Worm (Caenorhabditis elegans) whole organism, L3 larva: ENCODE results near the gene tomm-7.
A peak's percentile ranks its signal among the peaks of the same experiment; 100 is the strongest.

ENCODE experiments used
- R02D3.7 ChIP-seq: fragments of 150-350 bp; optimal IDR thresholded peaks from 2 replicates; lab custom pipeline; 2014; ENCODE audit warnings: missing biosample characterization, missing genetic modification characterization
- ZK546.5 ChIP-seq: sonication (generic microtip); optimal IDR thresholded peaks from 2 replicates; lab custom pipeline; 2017; ENCODE audit warnings: missing biosample characterization, missing genetic modification characterization
- aly-2 ChIP-seq: fragments of 150-350 bp; optimal IDR thresholded peaks from 2 replicates; lab custom pipeline; 2014; ENCODE audit warnings: missing biosample characterization, missing genetic modification characterization
- ama-1 ChIP-seq: fragments of 150-350 bp; optimal IDR thresholded peaks from 2 replicates; lab custom pipeline; 2018
- ceh-16 ChIP-seq: sonication (generic microtip); optimal IDR thresholded peaks from 2 replicates; lab custom pipeline; 2017; ENCODE audit warnings: missing biosample characterization, missing genetic modification characterization
- ceh-28 ChIP-seq: fragments of 150-350 bp; optimal IDR thresholded peaks from 2 replicates; lab custom pipeline; 2014; ENCODE audit warnings: missing biosample characterization, missing genetic modification reagents, missing genetic modification characterization
- ceh-82 ChIP-seq: fragments of 150-350 bp; optimal IDR thresholded peaks from 2 replicates; lab custom pipeline; 2014; ENCODE audit warnings: missing biosample characterization, missing genetic modification characterization
- ceh-9 ChIP-seq: sonication (generic microtip); optimal IDR thresholded peaks from 2 replicates; lab custom pipeline; 2018; ENCODE audit warnings: missing biosample characterization, missing genetic modification characterization
- daf-12 ChIP-seq: fragments of 150-350 bp; optimal IDR thresholded peaks from 2 replicates; lab custom pipeline; 2014; ENCODE audit warnings: missing biosample characterization, missing genetic modification reagents, missing genetic modification characterization
- egl-5 ChIP-seq: fragments of 150-350 bp; optimal IDR thresholded peaks from 2 replicates; lab custom pipeline; 2017; ENCODE audit warnings: missing biosample characterization, missing genetic modification reagents, missing genetic modification characterization, inconsistent platforms
- elt-1 ChIP-seq: fragments of 150-350 bp; optimal IDR thresholded peaks from 2 replicates; lab custom pipeline; 2014; ENCODE audit warnings: missing biosample characterization, missing genetic modification characterization
- elt-2 ChIP-seq: sonication (generic microtip); optimal IDR thresholded peaks from 2 replicates; lab custom pipeline; 2016; ENCODE audit warnings: missing genetic modification reagents, mild to moderate bottlenecking, missing genetic modification characterization, missing compliant biosample characterization
- elt-3 ChIP-seq, 3 experiments: fragments of 150-350 bp in 1 of 3; sonication (generic microtip) in 2 of 3; optimal IDR thresholded peaks; 2 replicates in 2 of 3; 4 replicates in 1 of 3; lab custom pipeline; 2014 to 2017; ENCODE audit warnings: missing biosample characterization in 3 of 3, missing genetic modification characterization in 3 of 3
- eor-1 ChIP-seq, 2 experiments: fragments of 150-350 bp; optimal IDR thresholded peaks; 2 replicates each; lab custom pipeline; 2014 to 2018; ENCODE audit warnings: missing biosample characterization in 2 of 2, missing genetic modification characterization in 2 of 2
- fkh-10 ChIP-seq: sonication (generic microtip); optimal IDR thresholded peaks from 2 replicates; lab custom pipeline; 2017; ENCODE audit warnings: missing biosample characterization, missing genetic modification reagents, missing genetic modification characterization
- lin-15B ChIP-seq: fragments of 150-350 bp; optimal IDR thresholded peaks from 2 replicates; lab custom pipeline; 2014; ENCODE audit warnings: missing biosample characterization, missing genetic modification characterization
- mml-1 ChIP-seq: fragments of 150-350 bp; sonication (generic microtip); optimal IDR thresholded peaks from 3 replicates; lab custom pipeline; 2014; ENCODE audit warnings: missing biosample characterization, missing genetic modification characterization
- nfya-1 ChIP-seq: sonication (generic microtip); optimal IDR thresholded peaks from 2 replicates; lab custom pipeline; 2017; ENCODE audit warnings: missing genetic modification characterization, mild to moderate bottlenecking, missing compliant biosample characterization, antibody characterized with exemption, moderate library complexity; ENCODE audit not compliant: insufficient read depth
- nhr-11 ChIP-seq: fragments of 150-350 bp; optimal IDR thresholded peaks from 2 replicates; lab custom pipeline; 2014; ENCODE audit warnings: missing biosample characterization, missing genetic modification characterization
- nhr-12 ChIP-seq: fragments of 150-350 bp; optimal IDR thresholded peaks from 2 replicates; lab custom pipeline; 2014; ENCODE audit warnings: missing biosample characterization, missing genetic modification characterization
- nhr-23 ChIP-seq: fragments of 150-350 bp; optimal IDR thresholded peaks from 2 replicates; lab custom pipeline; 2014; ENCODE audit warnings: missing biosample characterization, missing genetic modification reagents, missing genetic modification characterization
- nhr-25 ChIP-seq: sonication (generic microtip); optimal IDR thresholded peaks from 2 replicates; lab custom pipeline; 2017; ENCODE audit warnings: missing biosample characterization, missing genetic modification characterization
- nhr-28 ChIP-seq: fragments of 150-350 bp; optimal IDR thresholded peaks from 2 replicates; lab custom pipeline; 2014; ENCODE audit warnings: missing biosample characterization, missing genetic modification characterization
- nhr-43 ChIP-seq: sonication (generic microtip); optimal IDR thresholded peaks from 2 replicates; lab custom pipeline; 2016; ENCODE audit warnings: mild to moderate bottlenecking, missing genetic modification characterization, missing compliant biosample characterization; ENCODE audit not compliant: poor library complexity, severe bottlenecking
- nhr-67 ChIP-seq: fragments of 150-350 bp; optimal IDR thresholded peaks from 2 replicates; lab custom pipeline; 2014; ENCODE audit warnings: missing biosample characterization, missing genetic modification characterization
- nhr-76 ChIP-seq: fragments of 150-350 bp; sonication (generic microtip); optimal IDR thresholded peaks from 5 replicates; lab custom pipeline; 2014; ENCODE audit warnings: missing biosample characterization, missing genetic modification characterization
- nhr-77 ChIP-seq: fragments of 150-350 bp; optimal IDR thresholded peaks from 2 replicates; lab custom pipeline; 2014; ENCODE audit warnings: missing biosample characterization, missing genetic modification characterization
- pha-4 ChIP-seq: fragments of 150-350 bp; optimal IDR thresholded peaks from 2 replicates; lab custom pipeline; 2014; ENCODE audit warnings: missing biosample characterization, missing genetic modification reagents, missing genetic modification characterization
- snpc-4 ChIP-seq: fragments of 150-350 bp; optimal IDR thresholded peaks from 2 replicates; lab custom pipeline; 2014; ENCODE audit warnings: missing biosample characterization, missing genetic modification characterization
- tbx-2 ChIP-seq: sonication (generic microtip); optimal IDR thresholded peaks from 2 replicates; lab custom pipeline; 2016; ENCODE audit warnings: mild to moderate bottlenecking, missing genetic modification characterization, missing compliant biosample characterization
- unc-39 ChIP-seq: sonication (generic microtip); optimal IDR thresholded peaks from 4 replicates; lab custom pipeline; 2017; ENCODE audit warnings: missing biosample characterization, missing genetic modification characterization
- unc-62 ChIP-seq: fragments of 150-350 bp; sonication (generic microtip); optimal IDR thresholded peaks from 4 replicates; lab custom pipeline; 2014; ENCODE audit warnings: missing biosample characterization, missing genetic modification reagents, missing genetic modification characterization
- zag-1 ChIP-seq: fragments of 150-350 bp; optimal IDR thresholded peaks from 2 replicates; lab custom pipeline; 2014; ENCODE audit warnings: missing biosample characterization, missing genetic modification characterization
- ztf-11 ChIP-seq: fragments of 150-350 bp; optimal IDR thresholded peaks from 2 replicates; lab custom pipeline; 2014; ENCODE audit warnings: missing biosample characterization, missing genetic modification characterization
- ztf-4 ChIP-seq: fragments of 150-350 bp; optimal IDR thresholded peaks from 2 replicates; lab custom pipeline; 2014; ENCODE audit warnings: missing biosample characterization, missing genetic modification characterization

Gene tomm-7

DNA sequence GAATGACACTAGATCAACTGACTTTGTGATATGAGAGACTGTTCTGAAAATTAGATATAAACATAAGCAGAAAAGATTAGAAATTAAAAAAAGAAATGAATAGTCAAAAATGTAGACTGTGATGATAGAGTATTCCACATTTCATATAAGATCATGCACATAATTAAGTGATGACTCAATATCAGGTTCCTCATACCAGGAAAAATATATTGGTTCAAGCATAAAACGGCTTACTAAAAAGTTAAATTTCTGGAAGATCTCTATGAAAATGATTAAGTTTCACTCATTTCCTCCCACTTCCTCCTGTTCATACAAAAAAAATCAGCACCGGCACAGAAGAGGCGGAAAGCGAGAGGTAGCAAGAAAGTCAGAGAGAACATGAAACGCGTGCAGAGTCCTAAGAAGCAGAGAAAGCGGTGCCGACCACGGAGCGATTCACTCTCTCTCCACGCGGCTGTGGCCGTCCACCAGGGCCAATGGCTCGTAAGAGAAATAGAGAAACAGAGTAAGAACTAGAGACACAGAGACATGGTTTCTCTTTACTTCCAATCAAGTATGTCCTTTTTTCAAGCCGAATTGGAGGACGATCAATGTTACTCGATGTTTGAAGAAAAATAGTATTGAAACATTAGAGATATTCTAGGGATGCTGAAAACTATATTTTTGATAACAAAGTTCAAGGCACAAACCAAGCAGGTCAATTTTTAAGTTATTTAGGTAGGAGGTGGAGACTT is 32.3 kb downstream of the tomm-7 start, which contains the start of the genes ZK688.5 and fahd-1 (continued):
- TF ChIP-seq nhr-12 (tag; lab: Kevin White, UChicago) (no peak), tbx-2 (no peak), eor-1 (tag; optimal IDR thresholded peaks at IDR 0.05; lab: Kevin White, UChicago) (no peak), ztf-11 (no peak), ztf-4 (tag; lab: Kevin White, UChicago) (no peak), ceh-28 (tag; lab: Kevin White, UChicago) (peak; percentile 66), ceh-16 (no peak), daf-12 (no peak), ama-1 (peak; percentile 56), nhr-43 (peak; percentile 75), unc-62 (GFP tag; lab: Kevin White, UChicago) (no peak), ZK546.5 (tag; lab: Kevin White, UChicago) (no peak)

DNA sequence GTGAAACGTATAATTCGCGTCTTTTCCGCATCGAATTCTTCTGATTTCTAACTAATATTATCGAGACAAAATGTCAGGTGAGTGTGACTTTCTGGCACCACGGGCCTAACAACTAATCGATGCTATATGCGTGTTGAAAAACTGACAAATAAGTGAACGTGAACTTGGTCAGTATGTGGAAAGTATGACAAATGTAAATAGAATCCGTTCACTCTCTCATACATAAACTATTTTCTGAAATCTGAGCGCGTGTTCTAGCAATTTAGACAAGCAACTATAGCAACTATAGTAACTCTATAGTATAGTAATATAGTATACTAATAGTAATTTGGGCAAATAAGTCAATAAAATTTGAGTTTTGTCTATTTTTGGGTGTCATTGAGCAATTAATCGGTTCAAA is 32.9 kb downstream of the tomm-7 start:
- TF ChIP-seq daf-12 (no peak), unc-39 (tag; lab: Kevin White, UChicago) (no peak), ceh-28 (tag; lab: Kevin White, UChicago) (no peak), pha-4 (peak; percentile 68)

DNA sequence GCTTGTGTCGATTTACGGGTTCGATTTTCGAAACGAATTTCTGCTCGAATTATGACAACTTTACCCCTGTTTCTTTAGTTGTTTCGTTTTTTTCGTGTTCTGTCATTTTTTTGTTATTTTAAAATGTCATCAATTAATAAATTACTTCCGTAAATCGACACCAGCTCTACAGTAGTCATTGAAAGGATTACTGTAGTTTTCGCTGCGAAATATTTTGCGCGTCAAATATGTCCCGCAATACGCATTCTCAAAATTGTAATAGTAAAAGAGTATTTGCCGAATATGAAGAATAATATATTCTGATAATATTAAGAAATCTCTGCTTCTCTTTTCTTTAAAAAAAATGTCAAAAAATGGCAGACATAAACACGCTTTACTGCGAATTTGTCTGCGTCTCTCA is 33.8 kb downstream of the tomm-7 start:
- TF ChIP-seq nfya-1 (tag; lab: Kevin White, UChicago): peak; percentile 7
- no peak for TF ChIP-seq mml-1

DNA sequence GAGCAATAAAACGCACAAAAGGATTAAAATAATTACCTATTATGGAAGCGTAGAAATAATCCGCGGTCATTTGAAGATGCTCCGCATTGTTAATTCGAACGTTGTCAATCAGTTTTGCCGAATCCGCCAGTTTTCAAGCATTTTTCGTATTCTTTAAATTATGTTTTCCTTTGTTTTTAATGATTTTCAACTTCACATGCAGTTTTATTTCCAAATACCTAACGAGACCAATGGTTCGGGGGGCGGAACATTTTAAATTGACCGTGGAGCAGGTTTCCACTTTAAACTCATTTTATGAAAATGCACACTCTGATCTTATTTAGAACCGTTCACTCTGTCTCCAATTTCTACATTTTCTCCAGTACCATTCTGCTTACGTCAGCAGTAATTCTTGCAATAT is 35.3 kb downstream of the tomm-7 start, which contains the start of gene ZK688.4:
Gene ZK688.4, plus strand, starts transcription at position 301 of the 400 bp plus-strand sequence.
- TF ChIP-seq snpc-4 (tag; lab: Kevin White, UChicago) (no peak), ceh-82 (tag; lab: Kevin White, UChicago) (no peak), pha-4 (no peak), lin-15B (tag; lab: Kevin White, UChicago) (no peak), elt-2 (tag; lab: Kevin White, UChicago) (no peak)

DNA sequence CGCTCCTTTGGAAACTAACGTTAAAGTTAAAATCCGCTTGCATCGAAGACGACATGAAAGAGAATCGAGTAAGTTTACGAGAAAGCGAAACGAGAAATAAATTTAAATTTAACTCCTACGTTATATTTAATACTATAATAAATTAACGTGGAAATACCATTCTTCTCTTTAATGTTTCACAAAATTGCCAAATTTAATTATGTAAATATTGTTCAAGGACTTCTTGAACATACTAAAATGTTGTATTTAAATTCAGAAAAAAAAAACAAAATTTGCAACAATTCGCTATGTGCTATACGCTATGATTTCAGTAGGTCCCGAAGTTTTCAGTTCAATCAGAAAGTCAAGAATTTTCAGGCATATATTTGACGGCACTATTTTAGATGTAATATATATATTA is 37.5 kb downstream of the tomm-7 start, which contains the start of gene ZK688.10:
Gene ZK688.10, minus strand, starts transcription at position 101 of the 400 bp plus-strand sequence.
- TF ChIP-seq nhr-67: no peak
- TF ChIP-seq nhr-43: no peak
- no peak for TF ChIP-seq ceh-28 (tag; lab: Kevin White, UChicago)
- no peak for TF ChIP-seq elt-3 (tag; optimal IDR thresholded peaks at IDR 0.05; lab: Kevin White, UChicago)
- TF ChIP-seq mml-1: no peak
- TF ChIP-seq ztf-11: no peak
- TF ChIP-seq ztf-4 (tag; lab: Kevin White, UChicago): no peak
- no peak for TF ChIP-seq aly-2 (tag; lab: Kevin White, UChicago)
- TF ChIP-seq nhr-76 (tag; lab: Kevin White, UChicago): no peak
- no peak for TF ChIP-seq nhr-77 (tag; lab: Kevin White, UChicago)
- TF ChIP-seq egl-5: no peak
- no peak for TF ChIP-seq nhr-12 (tag; lab: Kevin White, UChicago)
- no peak for TF ChIP-seq R02D3.7 (tag; lab: Kevin White, UChicago)
- no peak for TF ChIP-seq ama-1
- TF ChIP-seq pha-4: no peak

DNA sequence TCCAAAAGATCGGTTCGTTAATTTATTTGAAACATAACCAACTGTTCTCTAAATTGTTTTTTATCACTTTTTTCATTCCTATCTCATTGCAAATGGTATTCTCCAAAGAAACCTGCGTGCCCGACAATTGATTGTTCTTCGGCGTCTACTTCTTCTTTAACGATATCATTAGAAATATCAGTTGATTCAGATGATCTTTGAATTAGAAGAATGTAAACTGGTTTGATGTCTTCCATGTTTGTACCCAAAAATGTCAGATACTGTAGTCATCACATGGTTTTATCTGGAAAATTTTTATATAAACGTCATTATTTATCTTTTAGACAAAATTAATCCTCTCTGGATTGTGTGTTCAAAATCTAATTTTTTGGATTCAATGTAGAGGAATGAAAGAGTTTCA is 38.3 kb downstream of the tomm-7 start:
- TF ChIP-seq nhr-43: peak; percentile 57
- no peak for TF ChIP-seq unc-39 (tag; lab: Kevin White, UChicago)
- peak; percentile 71 for TF ChIP-seq nhr-23 (tag; lab: Kevin White, UChicago)
- peak; percentile 22 for TF ChIP-seq nhr-76 (tag; lab: Kevin White, UChicago)
- TF ChIP-seq ceh-28 (tag; lab: Kevin White, UChicago): peak; percentile 2
- TF ChIP-seq nhr-25: peak; percentile 12
- TF ChIP-seq elt-3 (tag; optimal IDR thresholded peaks at IDR 0.05; lab: Kevin White, UChicago): no peak
- TF ChIP-seq, all 47 proteins: peak for 5

DNA sequence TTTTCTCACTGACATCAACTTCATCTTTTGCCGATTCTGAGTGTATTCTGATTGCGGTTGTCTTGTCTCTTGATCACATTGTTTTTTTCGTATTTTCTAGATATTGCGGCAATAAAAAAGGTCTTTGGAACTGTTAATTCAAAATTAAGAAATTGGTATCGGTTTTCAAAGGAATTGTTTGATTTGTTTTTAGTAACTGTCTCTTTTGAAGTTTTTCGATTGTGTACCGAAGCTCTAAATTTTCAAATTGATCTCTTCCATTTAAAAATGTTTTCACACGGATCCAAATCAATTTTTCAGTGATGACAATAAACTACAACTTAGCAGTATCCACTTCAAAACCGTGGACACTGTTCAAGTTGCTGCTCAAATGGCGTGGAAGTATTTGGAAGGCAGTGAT is 41.3 kb downstream of the tomm-7 start, which contains the start of gene best-24:
Gene best-24, plus strand, starts transcription at position 301 of the 400 bp plus-strand sequence.
- TF ChIP-seq nhr-77 (tag; lab: Kevin White, UChicago) (no peak), elt-3 (tag; optimal IDR thresholded peaks at IDR 0.05; lab: Kevin White, UChicago) (no peak), ceh-82 (tag; lab: Kevin White, UChicago) (no peak), aly-2 (tag; lab: Kevin White, UChicago) (no peak), eor-1 (tag; optimal IDR thresholded peaks at IDR 0.05; lab: Kevin White, UChicago) (no peak), unc-62 (GFP tag; lab: Kevin White, UChicago) (no peak), daf-12 (no peak), ceh-9 (tag; lab: Kevin White, UChicago) (no peak), zag-1 (tag; lab: Kevin White, UChicago) (no peak), ZK546.5 (tag; lab: Kevin White, UChicago) (no peak), elt-1 (tag; lab: Kevin White, UChicago) (no peak), fkh-10 (GFP tag; lab: Kevin White, UChicago) (no peak), tbx-2 (no peak), nhr-28 (tag; lab: Kevin White, UChicago) (no peak), ztf-11 (no peak), nhr-11 (tag; lab: Kevin White, UChicago) (no peak), nhr-12 (tag; lab: Kevin White, UChicago) (no peak), ceh-28 (tag; lab: Kevin White, UChicago) (no peak)
